Worm (Caenorhabditis elegans) whole organism, L4 larva: Measurements from ENCODE around the gene nhr-277.
A peak's percentile ranks its signal among the peaks of the same experiment; 100 is the strongest.

Source experiments
- F10B5.3 ChIP-seq: sonication (generic microtip); optimal IDR thresholded peaks from 2 replicates; lab custom pipeline; 2016; ENCODE audit warnings: mild to moderate bottlenecking, missing genetic modification characterization, missing compliant biosample characterization
- F37D6.2 ChIP-seq: sonication (generic microtip); optimal IDR thresholded peaks from 2 replicates; lab custom pipeline; 2016; ENCODE audit warnings: mild to moderate bottlenecking, missing genetic modification characterization, missing compliant biosample characterization
- F44E2.7 ChIP-seq: fragments of 200-800 bp; sonication (Bioruptor generic); IDR thresholded peaks from 2 replicates; pipeline ENCODE4 v2.1.2; 2022; ENCODE audit warnings: missing genetic modification characterization, missing compliant biosample characterization
- R02D3.7 ChIP-seq: fragments of 150-350 bp; sonication (generic microtip); optimal IDR thresholded peaks from 3 replicates; lab custom pipeline; 2014; ENCODE audit warnings: missing biosample characterization, missing genetic modification characterization
- T20F7.1 ChIP-seq: fragments of 200-800 bp; sonication (Bioruptor generic); optimal IDR thresholded peaks from 2 replicates; lab custom pipeline; 2018; ENCODE audit warnings: mild to moderate bottlenecking, missing genetic modification characterization, missing compliant biosample characterization
- T26A8.4 ChIP-seq: fragments of 200-800 bp; sonication (Bioruptor generic); IDR thresholded peaks from 2 replicates; pipeline ENCODE4 v1.3.6; 2022; ENCODE audit warnings: missing genetic modification characterization, missing compliant biosample characterization
- Y48G9A.11 ChIP-seq: fragments of 200-800 bp; sonication (Bioruptor generic); IDR thresholded peaks from 2 replicates; pipeline ENCODE4 v1.3.6; 2022; ENCODE audit warnings: missing genetic modification reagents, missing genetic modification characterization, missing compliant biosample characterization
- Y75B8A.6 ChIP-seq: fragments of 200-800 bp; sonication (Bioruptor generic); IDR thresholded peaks from 2 replicates; pipeline ENCODE4 v1.3.6; 2022; ENCODE audit warnings: missing genetic modification reagents, missing genetic modification characterization, missing compliant biosample characterization
- aha-1 ChIP-seq: fragments of 150-350 bp; peaks from one replicate; lab custom pipeline; 2014; ENCODE audit warnings: missing biosample characterization, missing genetic modification characterization
- aly-2 ChIP-seq: sonication (generic microtip); optimal IDR thresholded peaks from 2 replicates; lab custom pipeline; 2018; ENCODE audit warnings: missing biosample characterization, missing genetic modification characterization
- ceh-20 ChIP-seq: fragments of 200-800 bp; sonication (Bioruptor generic); IDR thresholded peaks from 2 replicates; pipeline ENCODE4 v1.3.6; 2022; ENCODE audit warnings: missing genetic modification reagents, missing genetic modification characterization, missing compliant biosample characterization
- ceh-44 ChIP-seq: fragments of 200-800 bp; sonication (Bioruptor generic); IDR thresholded peaks from 2 replicates; pipeline ENCODE4 v1.3.6; 2022; ENCODE audit warnings: missing genetic modification reagents, missing genetic modification characterization, missing compliant biosample characterization
- ces-1 ChIP-seq: fragments of 150-350 bp; sonication (generic microtip); optimal IDR thresholded peaks from 4 replicates; lab custom pipeline; 2014; ENCODE audit warnings: missing biosample characterization, missing genetic modification reagents, missing genetic modification characterization
- cey-2 ChIP-seq: sonication (generic microtip); optimal IDR thresholded peaks from 3 replicates; lab custom pipeline; 2017; ENCODE audit warnings: missing genetic modification characterization, mild to moderate bottlenecking, missing compliant biosample characterization, antibody characterized with exemption, borderline replicate concordance; ENCODE audit not compliant: insufficient read depth
- daf-12 ChIP-seq: fragments of 150-350 bp; optimal IDR thresholded peaks from 2 replicates; lab custom pipeline; 2014; ENCODE audit warnings: missing biosample characterization, missing genetic modification reagents, missing genetic modification characterization
- daf-16 ChIP-seq, 3 experiments: sonication (generic microtip); optimal IDR thresholded peaks; 2 replicates each; lab custom pipeline; 2016 to 2017; ENCODE audit warnings: missing genetic modification characterization in 3 of 3, missing genetic modification reagents in 3 of 3, mild to moderate bottlenecking in 2 of 3, missing compliant biosample characterization in 2 of 3, missing biosample characterization in 1 of 3, moderate library complexity in 1 of 3
- dmd-9 ChIP-seq: fragments of 200-800 bp; sonication (Bioruptor generic); IDR thresholded peaks from 2 replicates; pipeline ENCODE4 v1.3.6; 2022; ENCODE audit warnings: missing genetic modification reagents, missing genetic modification characterization, missing compliant biosample characterization
- egl-43 ChIP-seq: fragments of 200-800 bp; sonication (Bioruptor generic); IDR thresholded peaks from 2 replicates; pipeline ENCODE4 v1.3.6; 2022; ENCODE audit warnings: missing genetic modification reagents, missing genetic modification characterization, missing compliant biosample characterization
- hlh-11 ChIP-seq: fragments of 200-800 bp; sonication (Bioruptor generic); optimal IDR thresholded peaks from 2 replicates; lab custom pipeline; 2018; ENCODE audit warnings: mild to moderate bottlenecking, missing genetic modification characterization, missing compliant biosample characterization
- hlh-30 ChIP-seq: sonication (generic microtip); optimal IDR thresholded peaks from 2 replicates; lab custom pipeline; 2017; ENCODE audit warnings: antibody characterized with exemption, mild to moderate bottlenecking, missing genetic modification characterization, missing compliant biosample characterization; ENCODE audit not compliant: insufficient read depth
- hmg-1.1 ChIP-seq: fragments of 200-800 bp; sonication (Bioruptor generic); IDR thresholded peaks from 2 replicates; pipeline ENCODE4 v1.3.6; 2022; ENCODE audit warnings: missing genetic modification reagents, missing genetic modification characterization, missing compliant biosample characterization
- jun-1 ChIP-seq: fragments of 150-350 bp; optimal IDR thresholded peaks from 2 replicates; lab custom pipeline; 2014; ENCODE audit warnings: missing biosample characterization, missing genetic modification reagents, missing genetic modification characterization
- lin-29 ChIP-seq: fragments of 200-800 bp; sonication (Bioruptor generic); IDR thresholded peaks from 2 replicates; pipeline ENCODE4 v1.3.6; 2022; ENCODE audit warnings: missing genetic modification reagents, missing genetic modification characterization, missing compliant biosample characterization
- lin-38 ChIP-seq: fragments of 200-800 bp; sonication (Bioruptor generic); IDR thresholded peaks from 2 replicates; pipeline ENCODE4 v1.3.6; 2022; ENCODE audit warnings: missing genetic modification reagents, missing genetic modification characterization, missing compliant biosample characterization
- madf-9 ChIP-seq: fragments of 200-800 bp; sonication (Bioruptor generic); conservative IDR thresholded peaks from 2 replicates; pipeline ENCODE4 v1.3.6; 2022; ENCODE audit warnings: missing genetic modification reagents, missing genetic modification characterization, missing compliant biosample characterization
- mxl-2 ChIP-seq: fragments of 200-800 bp; sonication (Bioruptor generic); conservative IDR thresholded peaks from 2 replicates; pipeline ENCODE4 v1.3.6; 2022; ENCODE audit warnings: missing genetic modification reagents, missing genetic modification characterization, missing compliant biosample characterization
- nhr-237 ChIP-seq: sonication (generic microtip); optimal IDR thresholded peaks from 2 replicates; lab custom pipeline; 2017; ENCODE audit warnings: missing biosample characterization, missing genetic modification characterization
- nhr-25 ChIP-seq: sonication (generic microtip); optimal IDR thresholded peaks from 2 replicates; lab custom pipeline; 2017; ENCODE audit warnings: missing genetic modification characterization, mild to moderate bottlenecking, missing compliant biosample characterization, antibody characterized with exemption, moderate library complexity, borderline replicate concordance; ENCODE audit not compliant: insufficient read depth
- nhr-41 ChIP-seq: fragments of 200-800 bp; sonication (Bioruptor generic); IDR thresholded peaks from 2 replicates; pipeline ENCODE4 v1.3.6; 2022; ENCODE audit warnings: missing genetic modification reagents, missing genetic modification characterization, missing compliant biosample characterization
- nhr-6 ChIP-seq: fragments of 150-350 bp; optimal IDR thresholded peaks from 2 replicates; lab custom pipeline; 2014; ENCODE audit warnings: missing biosample characterization, missing genetic modification characterization
- nhr-77 ChIP-seq: fragments of 150-350 bp; optimal IDR thresholded peaks from 2 replicates; lab custom pipeline; 2014; ENCODE audit warnings: missing biosample characterization, missing genetic modification characterization
- php-3 ChIP-seq: fragments of 200-800 bp; sonication (Bioruptor generic); IDR thresholded peaks from 2 replicates; pipeline ENCODE4 v1.3.6; 2022; ENCODE audit warnings: missing genetic modification reagents, missing genetic modification characterization, missing compliant biosample characterization
- pqm-1 ChIP-seq: sonication (generic microtip); optimal IDR thresholded peaks from 2 replicates; lab custom pipeline; 2017; ENCODE audit warnings: missing biosample characterization, missing genetic modification characterization
- saeg-2 ChIP-seq: fragments of 200-800 bp; sonication (Bioruptor generic); IDR thresholded peaks from 2 replicates; pipeline ENCODE4 v1.3.6; 2022; ENCODE audit warnings: missing genetic modification reagents, missing genetic modification characterization, missing compliant biosample characterization
- sdz-12 ChIP-seq: fragments of 200-800 bp; sonication (Bioruptor generic); optimal IDR thresholded peaks from 2 replicates; lab custom pipeline; 2018; ENCODE audit warnings: mild to moderate bottlenecking, missing genetic modification characterization, missing compliant biosample characterization
- set-16 ChIP-seq: fragments of 200-800 bp; sonication (Bioruptor generic); IDR thresholded peaks from 2 replicates; pipeline ENCODE4 v1.3.6; 2022; ENCODE audit warnings: missing genetic modification reagents, missing genetic modification characterization, missing compliant biosample characterization
- snpc-1.2 ChIP-seq: fragments of 200-800 bp; sonication (Bioruptor generic); IDR thresholded peaks from 2 replicates; pipeline ENCODE4 v1.3.6; 2022; ENCODE audit warnings: missing genetic modification reagents, missing genetic modification characterization, missing compliant biosample characterization
- snpc-4 ChIP-seq: fragments of 150-350 bp; optimal IDR thresholded peaks from 2 replicates; lab custom pipeline; 2014; ENCODE audit warnings: missing biosample characterization, missing genetic modification characterization
- unc-62 ChIP-seq, 3 experiments: fragments of 150-350 bp in 1 of 3; sonication (generic microtip); optimal IDR thresholded peaks in 2 of 3; peaks in 1 of 3; 1 replicate in 1 of 3; 2 replicates in 2 of 3; lab custom pipeline; 2014 to 2017; ENCODE audit warnings: missing biosample characterization in 3 of 3, missing genetic modification characterization in 3 of 3, missing genetic modification reagents in 3 of 3, missing genotype in 1 of 3
- vab-7 ChIP-seq: fragments of 200-800 bp; sonication (Bioruptor generic); IDR thresholded peaks from 2 replicates; pipeline ENCODE4 v1.3.6; 2022; ENCODE audit warnings: missing genetic modification reagents, missing genetic modification characterization, missing compliant biosample characterization
- zfp-2 ChIP-seq: sonication (generic microtip); optimal IDR thresholded peaks from 2 replicates; lab custom pipeline; 2016; ENCODE audit warnings: mild to moderate bottlenecking, missing genetic modification characterization, missing compliant biosample characterization
- zfp-3 ChIP-seq: fragments of 200-800 bp; sonication (Bioruptor generic); conservative IDR thresholded peaks from 2 replicates; pipeline ENCODE4 v1.3.6; 2022; ENCODE audit warnings: missing genetic modification reagents, missing genetic modification characterization, missing compliant biosample characterization
- zip-2 ChIP-seq: fragments of 150-350 bp; optimal IDR thresholded peaks from 2 replicates; lab custom pipeline; 2014; ENCODE audit warnings: missing biosample characterization, missing genetic modification characterization
- ztf-7 ChIP-seq: fragments of 150-350 bp; optimal IDR thresholded peaks from 2 replicates; lab custom pipeline; 2014; ENCODE audit warnings: missing biosample characterization, missing genetic modification characterization

Gene nhr-277

DNA sequence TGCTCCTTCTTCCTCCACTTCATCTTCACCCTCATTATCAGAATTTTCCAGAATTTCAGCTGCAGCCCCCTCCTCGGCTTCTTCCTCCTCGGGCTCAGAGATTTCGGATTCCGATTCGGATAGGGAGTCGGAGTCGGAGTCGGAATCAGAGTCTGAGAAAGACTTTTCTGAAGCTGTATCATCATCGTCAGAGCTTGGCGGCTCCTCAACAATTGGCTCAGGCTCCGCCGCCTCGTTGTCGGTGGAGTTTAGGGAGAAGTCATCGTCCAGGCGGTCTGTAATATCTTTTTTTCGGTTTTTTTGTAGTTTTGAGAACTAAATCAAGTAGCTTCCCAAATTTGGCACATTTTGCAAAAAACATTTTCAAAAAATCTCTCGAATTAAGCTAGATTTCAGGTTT lies 28.0 kb downstream of the nhr-277 start (continued):
- TF ChIP-seq mxl-2 (GFP tag; lab: Robert Waterston, UW), result no peak
- no peak for TF ChIP-seq saeg-2 (GFP tag; lab: Robert Waterston, UW)
- TF ChIP-seq unc-62 (GFP tag; optimal IDR thresholded peaks at IDR 0.05 in 1 of 2; lab: Kevin White, UChicago), result no peak
- TF ChIP-seq unc-62 (tag; optimal IDR thresholded peaks at IDR 0.05; lab: Kevin White, UChicago), result no peak
- no peak for TF ChIP-seq nhr-25
- no peak for TF ChIP-seq F10B5.3
- no peak for TF ChIP-seq jun-1 (tag; lab: Kevin White, UChicago)
- no peak for TF ChIP-seq ces-1 (GFP tag; lab: Kevin White, UChicago)
- no peak for TF ChIP-seq T26A8.4 (GFP tag; lab: Robert Waterston, UW)
- peak; percentile 55; the same call in 1 of the 2 replicates for TF ChIP-seq snpc-1.2 (GFP tag; lab: Robert Waterston, UW)
- TF ChIP-seq zip-2 (tag; lab: Kevin White, UChicago), result no peak
- no peak for TF ChIP-seq lin-29 (GFP tag; lab: Robert Waterston, UW)
- no peak for TF ChIP-seq nhr-41 (GFP tag; lab: Robert Waterston, UW)
- TF ChIP-seq Y48G9A.11 (GFP tag; lab: Robert Waterston, UW), result no peak
- TF ChIP-seq ceh-44 (GFP tag; lab: Robert Waterston, UW), result no peak
- peak; percentile 79 for TF ChIP-seq set-16 (GFP tag; lab: Robert Waterston, UW)
- TF ChIP-seq sdz-12 (GFP tag; lab: Kevin White, UChicago), result peak; percentile 52
- TF ChIP-seq ztf-7 (tag; lab: Kevin White, UChicago), result no peak
- TF ChIP-seq egl-43 (GFP tag; lab: Robert Waterston, UW), result no peak; the same call in 1 of the 2 replicates
- peak; percentile 6; the same call in 1 of the 2 replicates for TF ChIP-seq madf-9
- TF ChIP-seq lin-38, result no peak
- TF ChIP-seq hmg-1.1 (GFP tag; lab: Robert Waterston, UW), result no peak
- TF ChIP-seq R02D3.7 (tag; lab: Kevin White, UChicago), result no peak
- TF ChIP-seq nhr-6 (tag; lab: Kevin White, UChicago), result no peak

DNA sequence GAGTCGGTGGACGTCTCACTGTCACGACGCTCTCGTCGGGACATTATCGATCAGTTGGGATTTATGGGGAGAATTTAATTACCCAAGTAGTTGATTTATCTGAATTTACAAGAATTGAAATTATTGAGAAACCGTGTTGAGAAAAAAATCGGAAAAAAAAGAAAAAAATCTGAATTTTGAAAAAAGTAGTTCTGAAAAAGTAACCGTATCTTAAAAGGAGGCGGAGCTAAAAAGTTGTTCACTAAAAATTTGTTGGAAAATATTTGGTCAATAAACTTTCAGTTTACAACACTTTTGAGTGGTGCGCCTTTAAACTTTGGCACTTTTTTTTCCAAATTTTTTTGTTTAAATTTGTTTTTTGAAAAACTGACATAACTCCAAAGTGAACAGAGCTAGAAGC lies 28.9 kb downstream of the nhr-277 start, which contains the start of gene Y54G2A.11:
Y54G2A.11 (minus strand) TSS at position 101 of the 400 bp plus-strand sequence.
- TF ChIP-seq Y75B8A.6 (no peak), cey-2 (tag; lab: Kevin White, UChicago) (no peak), nhr-237 (tag; lab: Kevin White, UChicago) (no peak), F37D6.2 (tag; lab: Kevin White, UChicago) (no peak), pqm-1 (tag; lab: Kevin White, UChicago) (no peak), T26A8.4 (GFP tag; lab: Robert Waterston, UW) (no peak), ceh-20 (no peak), snpc-4 (tag; lab: Kevin White, UChicago) (no peak), vab-7 (no peak), T20F7.1 (GFP tag; lab: Kevin White, UChicago) (no peak), aly-2 (tag; lab: Kevin White, UChicago) (no peak), F44E2.7 (GFP tag; lab: Robert Waterston, UW) (no peak), saeg-2 (GFP tag; lab: Robert Waterston, UW) (no peak)

DNA sequence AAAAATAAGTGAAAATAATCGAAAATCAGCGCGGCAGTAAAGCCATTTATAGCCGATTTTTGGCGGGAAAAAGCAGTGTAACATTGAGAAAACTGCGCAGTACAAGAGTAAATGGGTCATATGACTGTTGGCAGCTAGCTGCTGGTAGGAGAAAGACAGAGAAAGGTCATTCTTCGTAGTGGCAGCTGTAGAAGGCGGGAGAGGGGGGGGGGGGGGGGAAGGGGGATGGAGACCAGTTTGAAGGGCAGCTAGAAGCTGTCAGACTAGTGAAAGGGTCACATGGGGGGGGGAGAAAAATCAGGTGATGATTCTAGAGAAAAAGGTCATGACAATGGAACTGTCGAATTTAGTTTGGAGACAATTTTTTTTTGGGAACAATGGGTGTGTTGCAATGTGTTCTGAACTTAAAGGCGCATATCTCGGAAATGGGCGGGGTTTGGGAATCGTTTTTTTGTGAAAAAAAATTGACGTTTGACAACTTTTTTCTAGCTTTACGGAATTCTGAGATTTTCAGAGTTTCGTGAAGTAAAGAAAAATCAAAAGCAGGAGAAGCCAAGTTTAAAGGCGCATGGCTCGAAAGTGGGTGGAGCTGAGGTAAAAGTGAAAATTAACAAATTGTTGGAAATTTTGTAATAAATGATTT lies 29.5 kb downstream of the nhr-277 start:
- TF ChIP-seq hlh-30 (tag; lab: Kevin White, UChicago), result peak; percentile 74
- TF ChIP-seq nhr-25, result no peak
- no peak for TF ChIP-seq T20F7.1 (GFP tag; lab: Kevin White, UChicago)
- TF ChIP-seq set-16 (GFP tag; lab: Robert Waterston, UW), result peak; percentile 85
- no peak for TF ChIP-seq nhr-77 (tag; lab: Kevin White, UChicago)
- TF ChIP-seq T26A8.4 (GFP tag; lab: Robert Waterston, UW), result no peak
- TF ChIP-seq snpc-1.2 (GFP tag; lab: Robert Waterston, UW), result no peak
- no peak for TF ChIP-seq saeg-2 (GFP tag; lab: Robert Waterston, UW)
- no peak for TF ChIP-seq daf-16 (GFP tag; optimal IDR thresholded peaks at IDR 0.05; lab: Kevin White, UChicago)
- no peak for TF ChIP-seq daf-16 (tag; optimal IDR thresholded peaks at IDR 0.05; lab: Kevin White, UChicago)
- peak; percentile 33; the same call in 1 of the 2 replicates for TF ChIP-seq lin-38
- TF ChIP-seq unc-62 (GFP tag; optimal IDR thresholded peaks at IDR 0.05 in 1 of 2; lab: Kevin White, UChicago), result peak in 1 of 2 experiments; percentile 58
- no peak for TF ChIP-seq unc-62 (tag; optimal IDR thresholded peaks at IDR 0.05; lab: Kevin White, UChicago)
- TF ChIP-seq F44E2.7 (GFP tag; lab: Robert Waterston, UW), result no peak
- TF ChIP-seq zfp-2 (tag; lab: Kevin White, UChicago), result no peak
- no peak for TF ChIP-seq zfp-3 (GFP tag; lab: Robert Waterston, UW)
- no peak for TF ChIP-seq dmd-9 (GFP tag; lab: Robert Waterston, UW)
- TF ChIP-seq aha-1, result no peak
- TF ChIP-seq php-3 (GFP tag; lab: Robert Waterston, UW), result no peak
- no peak for TF ChIP-seq daf-12 (tag; lab: Kevin White, UChicago)
- TF ChIP-seq Y48G9A.11 (GFP tag; lab: Robert Waterston, UW), result no peak
- TF ChIP-seq hlh-11 (tag; lab: Kevin White, UChicago), result peak; percentile 70
